Fruit fly (Drosophila melanogaster) whole organism, adult: Measurements from ENCODE around the gene CG11629.

ENCODE experiments used
- CG11617 ChIP-seq: fragments of 200-800 bp; sonication (Bioruptor generic); optimal IDR thresholded peaks from 2 replicates; lab custom pipeline; 2017; ENCODE audit warnings: mild to moderate bottlenecking, missing biosample characterization, missing genetic modification reagents, missing genetic modification characterization
- CG12768 ChIP-seq: fragments of 200-800 bp; sonication (Bioruptor generic); optimal IDR thresholded peaks from 2 replicates; lab custom pipeline; 2017; ENCODE audit warnings: missing biosample characterization, missing genetic modification characterization, mild to moderate bottlenecking, moderate library complexity, missing genetic modification reagents
- CG14711 ChIP-seq: fragments of 200-800 bp; sonication (Bioruptor generic); optimal IDR thresholded peaks from 2 replicates; lab custom pipeline; 2018; ENCODE audit warnings: missing biosample characterization, mild to moderate bottlenecking, missing genetic modification characterization, moderate library complexity
- CG1620 ChIP-seq: fragments of 200-800 bp; sonication (Bioruptor generic); optimal IDR thresholded peaks from 2 replicates; lab custom pipeline; 2016; ENCODE audit warnings: missing biosample characterization, missing genetic modification characterization
- CG33017 ChIP-seq: fragments of 200-800 bp; sonication (Bioruptor generic); optimal IDR thresholded peaks from 2 replicates; lab custom pipeline; 2018; ENCODE audit warnings: missing biosample characterization, mild to moderate bottlenecking, missing genetic modification characterization, moderate library complexity
- CG5204 ChIP-seq: fragments of 200-800 bp; sonication (Bioruptor generic); optimal IDR thresholded peaks from 2 replicates; lab custom pipeline; 2016; ENCODE audit warnings: missing biosample characterization, missing genetic modification characterization
- CG7045 ChIP-seq: fragments of 200-800 bp; sonication (Bioruptor generic); optimal IDR thresholded peaks from 2 replicates; lab custom pipeline; 2017; ENCODE audit warnings: missing biosample characterization, mild to moderate bottlenecking, missing genetic modification characterization
- CG7101 ChIP-seq: fragments of 200-800 bp; sonication (Bioruptor generic); optimal IDR thresholded peaks from 2 replicates; lab custom pipeline; 2018; ENCODE audit warnings: missing biosample characterization, mild to moderate bottlenecking, missing genetic modification characterization, moderate library complexity
- Clk ChIP-seq: fragments of 200-800 bp; sonication (Bioruptor generic); optimal IDR thresholded peaks from 2 replicates; lab custom pipeline; 2017; ENCODE audit warnings: missing biosample characterization, missing genetic modification characterization
- Crg-1 ChIP-seq: fragments of 200-800 bp; sonication (Bioruptor generic); optimal IDR thresholded peaks from 2 replicates; lab custom pipeline; 2016; ENCODE audit warnings: missing biosample characterization, missing genetic modification characterization
- Hr96 ChIP-seq: fragments of 200-800 bp; sonication (Bioruptor generic); optimal IDR thresholded peaks from 2 replicates; lab custom pipeline; 2016; ENCODE audit warnings: missing biosample characterization, missing genetic modification characterization
- Mnt ChIP-seq: fragments of 200-800 bp; sonication (Bioruptor generic); optimal IDR thresholded peaks from 2 replicates; lab custom pipeline; 2016; ENCODE audit warnings: missing biosample characterization, mild to moderate bottlenecking, missing genetic modification characterization
- bab1 ChIP-seq: fragments of 200-800 bp; sonication (Bioruptor generic); optimal IDR thresholded peaks from 3 replicates; lab custom pipeline; 2019; ENCODE audit warnings: missing biosample characterization, mild to moderate bottlenecking, missing genetic modification characterization, moderate library complexity
- cic ChIP-seq: fragments of 200-800 bp; sonication (Bioruptor generic); optimal IDR thresholded peaks from 2 replicates; lab custom pipeline; 2017; ENCODE audit warnings: missing biosample characterization, mild to moderate bottlenecking, missing genetic modification characterization, moderate library complexity
- cnc ChIP-seq, 2 experiments: fragments of >200 bp; optimal IDR thresholded peaks; 2 replicates each; lab custom pipeline; 2017
- kay ChIP-seq: fragments of 200-800 bp; sonication (Bioruptor generic); peaks from one replicate; lab custom pipeline; 2016; ENCODE audit warnings: missing biosample characterization, missing genetic modification characterization, borderline replicate concordance
- ovo ChIP-seq: fragments of 200-800 bp; sonication (Bioruptor generic); optimal IDR thresholded peaks from 2 replicates; lab custom pipeline; 2016; ENCODE audit warnings: missing biosample characterization, missing genetic modification characterization
- pad ChIP-seq: fragments of 200-800 bp; sonication (Bioruptor generic); optimal IDR thresholded peaks from 3 replicates; lab custom pipeline; 2017; ENCODE audit warnings: missing biosample characterization, missing genetic modification characterization, mild to moderate bottlenecking, moderate library complexity, missing genetic modification reagents
- tj ChIP-seq: fragments of 200-800 bp; sonication (Bioruptor generic); optimal IDR thresholded peaks from 3 replicates; lab custom pipeline; 2017; ENCODE audit warnings: missing biosample characterization, mild to moderate bottlenecking, missing genetic modification characterization, moderate library complexity
- toe ChIP-seq: fragments of 200-800 bp; sonication (Bioruptor generic); optimal IDR thresholded peaks from 2 replicates; lab custom pipeline; 2016; ENCODE audit warnings: missing biosample characterization, missing genetic modification characterization

Gene CG11629

dm6 chr2L:21867040-21867981, 30.8 kb downstream of the CG11629 start:
- no peak for TF ChIP-seq CG33017
- no peak for TF ChIP-seq pad (GFP tag; lab: Kevin White, UChicago)
- no peak for TF ChIP-seq Hr96 (GFP tag; lab: Kevin White, UChicago)
- TF ChIP-seq bab1 (GFP tag; lab: Kevin White, UChicago): no peak
- TF ChIP-seq CG11617: no peak
- no peak for TF ChIP-seq kay (GFP tag; lab: Kevin White, UChicago)
- no peak for TF ChIP-seq CG7101
- no peak for TF ChIP-seq Mnt (GFP tag; lab: Kevin White, UChicago)
- TF ChIP-seq CG7045 (GFP tag; lab: Kevin White, UChicago): no peak
- no peak for TF ChIP-seq CG1620 (GFP tag; lab: Kevin White, UChicago)
- no peak for TF ChIP-seq cnc (optimal IDR thresholded peaks at IDR 0.05; lab: Kevin White, UChicago)

dm6 chr2L:21866362-21866761, 31.7 kb downstream of the CG11629 start:
- TF ChIP-seq CG7045 (GFP tag; lab: Kevin White, UChicago) (no peak), Clk (no peak), CG1620 (GFP tag; lab: Kevin White, UChicago) (no peak), CG7101 (no peak), CG11617 (no peak), toe (GFP tag; lab: Kevin White, UChicago) (no peak), CG33017 (no peak), CG5204 (no peak), Crg-1 (GFP tag; lab: Kevin White, UChicago) (no peak), cic (GFP tag; lab: Kevin White, UChicago) (no peak), CG12768 (GFP tag; lab: Kevin White, UChicago) (no peak), Mnt (GFP tag; lab: Kevin White, UChicago) (no peak)

- TF ChIP-seq Mnt (GFP tag; lab: Kevin White, UChicago): no peak
- no peak for TF ChIP-seq toe (GFP tag; lab: Kevin White, UChicago)
- no peak for TF ChIP-seq Crg-1 (GFP tag; lab: Kevin White, UChicago)
- TF ChIP-seq CG14711 (tag; lab: Kevin White, UChicago): no peak
- TF ChIP-seq CG12768 (GFP tag; lab: Kevin White, UChicago): no peak
- TF ChIP-seq Hr96 (GFP tag; lab: Kevin White, UChicago): no peak
- no peak for TF ChIP-seq CG7045 (GFP tag; lab: Kevin White, UChicago)
- TF ChIP-seq pad (GFP tag; lab: Kevin White, UChicago): no peak
- TF ChIP-seq bab1 (GFP tag; lab: Kevin White, UChicago): no peak
- TF ChIP-seq kay (GFP tag; lab: Kevin White, UChicago): no peak
- no peak for TF ChIP-seq CG33017
- TF ChIP-seq CG7101: no peak
- TF ChIP-seq cnc (optimal IDR thresholded peaks at IDR 0.05; lab: Kevin White, UChicago): no peak
- no peak for TF ChIP-seq CG5204
- TF ChIP-seq tj: no peak
- TF ChIP-seq cic (GFP tag; lab: Kevin White, UChicago): no peak
- no peak for TF ChIP-seq Clk
Observed at dm6 chr2L:21863544-21863945, 34.5 kb downstream of the CG11629 start.

dm6 chr2L:21860566-21860965, 37.5 kb downstream of the CG11629 start:
- TF ChIP-seq toe (GFP tag; lab: Kevin White, UChicago): no peak
- no peak for TF ChIP-seq bab1 (GFP tag; lab: Kevin White, UChicago)
- TF ChIP-seq CG5204: no peak
- no peak for TF ChIP-seq CG7101
- no peak for TF ChIP-seq cnc (optimal IDR thresholded peaks at IDR 0.05; lab: Kevin White, UChicago)
- TF ChIP-seq kay (GFP tag; lab: Kevin White, UChicago): no peak
- TF ChIP-seq pad (GFP tag; lab: Kevin White, UChicago): no peak
- TF ChIP-seq cic (GFP tag; lab: Kevin White, UChicago): no peak

- TF ChIP-seq CG7045 (GFP tag; lab: Kevin White, UChicago): no peak
- TF ChIP-seq cic (GFP tag; lab: Kevin White, UChicago): no peak
- TF ChIP-seq Mnt (GFP tag; lab: Kevin White, UChicago): no peak
- no peak for TF ChIP-seq cnc (optimal IDR thresholded peaks at IDR 0.05; lab: Kevin White, UChicago)
- TF ChIP-seq toe (GFP tag; lab: Kevin White, UChicago): no peak
- no peak for TF ChIP-seq CG7101
- no peak for TF ChIP-seq CG12768 (GFP tag; lab: Kevin White, UChicago)
- TF ChIP-seq CG33017: no peak
- TF ChIP-seq CG5204: no peak
Observed at dm6 chr2L:21857744-21858143, 40.3 kb downstream of the CG11629 start.

- TF ChIP-seq CG11617: no peak
- TF ChIP-seq ovo: no peak
- TF ChIP-seq bab1 (GFP tag; lab: Kevin White, UChicago): no peak
- no peak for TF ChIP-seq CG33017
- no peak for TF ChIP-seq kay (GFP tag; lab: Kevin White, UChicago)
- TF ChIP-seq pad (GFP tag; lab: Kevin White, UChicago): no peak
- no peak for TF ChIP-seq CG14711 (tag; lab: Kevin White, UChicago)
- TF ChIP-seq CG1620 (GFP tag; lab: Kevin White, UChicago): no peak
- TF ChIP-seq CG5204: no peak
- TF ChIP-seq CG7045 (GFP tag; lab: Kevin White, UChicago): no peak
- no peak for TF ChIP-seq cic (GFP tag; lab: Kevin White, UChicago)
- TF ChIP-seq Hr96 (GFP tag; lab: Kevin White, UChicago): no peak
- TF ChIP-seq Clk: no peak
Observed at dm6 chr2L:21855824-21856223, 42.3 kb downstream of the CG11629 start.
